Worm (Caenorhabditis elegans): ENCODE results near the gene C35D10.7.
A peak's percentile ranks its signal among the peaks of the same experiment; 100 is the strongest.

- TF ChIP-seq elt-1 (tag; optimal IDR thresholded peaks at IDR 0.05; ENCODE audit: borderline replicate concordance, insufficient read depth) (no peak), snpc-4 (tag; optimal IDR thresholded peaks at IDR 0.05) (no peak), lin-13 (tag; optimal IDR thresholded peaks at IDR 0.05) (no peak), nhr-2 (tag; optimal IDR thresholded peaks at IDR 0.05) (no peak), lsy-2 (tag; optimal IDR thresholded peaks at IDR 0.05) (peak; percentile 87), ztf-11 (tag; optimal IDR thresholded peaks at IDR 0.05) (no peak), unc-39 (tag; optimal IDR thresholded peaks at IDR 0.05) (no peak), flh-1 (GFP tag; optimal IDR thresholded peaks at IDR 0.05) (no peak)
These were observed 47.9 kb upstream of the C35D10.7 start for ce11 chrIII:4808089-4808488.

Data from whole organism, mixed stage, embryonic.